Worm (Caenorhabditis elegans): ENCODE measurements around the gene tat-3.

tat-3 gene

ce11 chrIII:10711192-10711673 is 19.3 kb downstream of the tat-3 start, which contains the start of gene W09D10.5:
Gene W09D10.5, minus strand, starts transcription at chrIII:10711536.
- TF ChIP-seq zip-5 (tag; optimal IDR thresholded peaks at IDR 0.05), result no peak
- TF ChIP-seq sdc-2 (tag; optimal IDR thresholded peaks at IDR 0.05), result no peak
- no peak for TF ChIP-seq tbx-2 (tag; optimal IDR thresholded peaks at IDR 0.05)
- TF ChIP-seq syd-9 (tag; optimal IDR thresholded peaks at IDR 0.05), result no peak
- no peak for TF ChIP-seq pat-9 (tag; optimal IDR thresholded peaks at IDR 0.05)
- TF ChIP-seq pha-2 (tag; optimal IDR thresholded peaks at IDR 0.05), result no peak
- TF ChIP-seq ceh-18 (tag; optimal IDR thresholded peaks at IDR 0.05), result no peak

- TF ChIP-seq hlh-8 (tag; optimal IDR thresholded peaks at IDR 0.05) (no peak), C08G9.2 (tag; optimal IDR thresholded peaks at IDR 0.05) (no peak), nhr-232 (tag; optimal IDR thresholded peaks at IDR 0.05) (no peak), hlh-15 (tag; optimal IDR thresholded peaks at IDR 0.05) (no peak), pax-1 (tag; optimal IDR thresholded peaks at IDR 0.05) (no peak), mec-3 (tag; optimal IDR thresholded peaks at IDR 0.05; ENCODE audit: borderline replicate concordance) (no peak), pha-4 (tag; optimal IDR thresholded peaks at IDR 0.05) (no peak), fkh-10 (GFP tag; optimal IDR thresholded peaks at IDR 0.05) (no peak), elt-2 (tag; optimal IDR thresholded peaks at IDR 0.05) (no peak), nfya-1 (tag; optimal IDR thresholded peaks at IDR 0.05) (no peak), ceh-19 (GFP tag; optimal IDR thresholded peaks at IDR 0.05) (no peak), tbx-2 (tag; optimal IDR thresholded peaks at IDR 0.05) (no peak)
Observed at ce11 chrIII:10709676-10710075, 20.8 kb downstream of the tat-3 start.

ce11 chrIII:10708484-10708883 is 22.0 kb downstream of the tat-3 start:
- TF ChIP-seq zip-5 (tag; optimal IDR thresholded peaks at IDR 0.05) (no peak), ceh-24 (tag; optimal IDR thresholded peaks at IDR 0.05) (no peak), hlh-6 (tag; optimal IDR thresholded peaks at IDR 0.05) (no peak), unc-3 (GFP tag; conservative IDR thresholded peaks at IDR 0.05) (no peak), unc-3 (tag; optimal IDR thresholded peaks at IDR 0.05) (no peak), ceh-6 (GFP tag; optimal IDR thresholded peaks at IDR 0.05) (no peak), nhr-11 (tag; optimal IDR thresholded peaks at IDR 0.05) (no peak), hlh-8 (tag; optimal IDR thresholded peaks at IDR 0.05) (no peak), fkh-10 (GFP tag; optimal IDR thresholded peaks at IDR 0.05) (no peak), pax-1 (tag; optimal IDR thresholded peaks at IDR 0.05) (no peak), unc-55 (GFP tag; optimal IDR thresholded peaks at IDR 0.05) (no peak), hlh-13 (GFP tag; optimal IDR thresholded peaks at IDR 0.05) (no peak), hlh-30 (tag; optimal IDR thresholded peaks at IDR 0.05; ENCODE audit: insufficient read depth) (no peak), C08G9.2 (tag; optimal IDR thresholded peaks at IDR 0.05) (no peak), ahr-1 (tag; optimal IDR thresholded peaks at IDR 0.05) (no peak), tbx-7 (tag; optimal IDR thresholded peaks at IDR 0.05) (no peak), dve-1 (tag; optimal IDR thresholded peaks at IDR 0.05) (no peak), ceh-34 (tag; optimal IDR thresholded peaks at IDR 0.05) (no peak), ama-1 (optimal IDR thresholded peaks at IDR 0.05) (no peak), syd-9 (tag; optimal IDR thresholded peaks at IDR 0.05) (no peak)

DNA sequence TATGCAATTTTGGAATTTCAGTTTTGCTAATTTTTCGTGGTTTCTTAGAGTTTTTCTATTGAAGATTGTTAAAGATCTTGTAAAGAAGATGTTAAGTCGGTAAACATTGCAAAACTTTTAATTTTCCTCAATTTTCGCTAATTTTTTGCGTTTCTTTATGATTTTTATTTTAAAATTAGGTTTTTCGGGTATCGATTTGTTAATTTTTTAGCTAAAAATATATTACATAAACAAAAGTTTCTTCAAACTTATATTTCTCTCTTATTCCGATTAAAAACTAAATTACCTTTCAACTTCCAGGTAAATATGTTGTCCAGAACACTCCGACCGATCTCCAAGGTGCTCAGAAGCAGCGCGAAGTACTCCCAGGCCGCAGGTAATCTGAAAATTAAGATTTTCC is 23.0 kb downstream of the tat-3 start, which contains the start of gene mrpl-12:
Gene mrpl-12 (plus strand): TSS at position 301 of the 400 bp plus-strand sequence.
- TF ChIP-seq fkh-6 (tag; optimal IDR thresholded peaks at IDR 0.05), result no peak
- TF ChIP-seq fkh-10 (GFP tag; optimal IDR thresholded peaks at IDR 0.05), result no peak
- no peak for TF ChIP-seq nhr-232 (tag; optimal IDR thresholded peaks at IDR 0.05)
- TF ChIP-seq dmd-4 (tag; optimal IDR thresholded peaks at IDR 0.05; ENCODE audit: borderline replicate concordance), result no peak
- no peak for TF ChIP-seq lin-11 (tag; optimal IDR thresholded peaks at IDR 0.05)
- TF ChIP-seq mec-3 (tag; optimal IDR thresholded peaks at IDR 0.05; ENCODE audit: borderline replicate concordance), result no peak
- no peak for TF ChIP-seq fax-1 (tag; optimal IDR thresholded peaks at IDR 0.05)
- TF ChIP-seq ceh-9 (tag; optimal IDR thresholded peaks at IDR 0.05), result no peak
- TF ChIP-seq pag-3 (tag; optimal IDR thresholded peaks at IDR 0.05; ENCODE audit: borderline replicate concordance), result no peak
- no peak for TF ChIP-seq ceh-22 (tag; optimal IDR thresholded peaks at IDR 0.05)
- TF ChIP-seq Y22D7AL.16 (tag; optimal IDR thresholded peaks at IDR 0.05), result no peak
- TF ChIP-seq hlh-30 (tag; optimal IDR thresholded peaks at IDR 0.05; ENCODE audit: insufficient read depth), result no peak
- no peak for TF ChIP-seq madf-2 (tag; optimal IDR thresholded peaks at IDR 0.05)
- TF ChIP-seq ceh-24 (tag; optimal IDR thresholded peaks at IDR 0.05), result no peak
